Worm (Caenorhabditis elegans) whole organism, L4 larva: Measurements from ENCODE around the gene rfc-1.
A peak's percentile ranks its signal among the peaks of the same experiment; 100 is the strongest.

Experiments
- D1046.2 ChIP-seq: fragments of 200-800 bp; sonication (Bioruptor generic); IDR thresholded peaks from 2 replicates; pipeline ENCODE4 v1.3.6; 2022; ENCODE audit warnings: missing genetic modification characterization, missing compliant biosample characterization
- F10B5.3 ChIP-seq: sonication (generic microtip); optimal IDR thresholded peaks from 2 replicates; lab custom pipeline; 2016; ENCODE audit warnings: mild to moderate bottlenecking, missing genetic modification characterization, missing compliant biosample characterization
- F37D6.2 ChIP-seq: sonication (generic microtip); optimal IDR thresholded peaks from 2 replicates; lab custom pipeline; 2016; ENCODE audit warnings: mild to moderate bottlenecking, missing genetic modification characterization, missing compliant biosample characterization
- T20F7.1 ChIP-seq: fragments of 200-800 bp; sonication (Bioruptor generic); optimal IDR thresholded peaks from 2 replicates; lab custom pipeline; 2018; ENCODE audit warnings: mild to moderate bottlenecking, missing genetic modification characterization, missing compliant biosample characterization
- Y75B8A.6 ChIP-seq: fragments of 200-800 bp; sonication (Bioruptor generic); IDR thresholded peaks from 2 replicates; pipeline ENCODE4 v1.3.6; 2022; ENCODE audit warnings: missing genetic modification reagents, missing genetic modification characterization, missing compliant biosample characterization
- ama-1 ChIP-seq: fragments of 150-350 bp; optimal IDR thresholded peaks from 2 replicates; lab custom pipeline; 2014; ENCODE audit warnings: inconsistent platforms, mixed read lengths
- attf-4 ChIP-seq: sonication (generic microtip); optimal IDR thresholded peaks from 3 replicates; lab custom pipeline; 2017; ENCODE audit warnings: missing biosample characterization, missing genetic modification characterization
- ceh-20 ChIP-seq: fragments of 200-800 bp; sonication (Bioruptor generic); IDR thresholded peaks from 2 replicates; pipeline ENCODE4 v1.3.6; 2022; ENCODE audit warnings: missing genetic modification reagents, missing genetic modification characterization, missing compliant biosample characterization
- ceh-44 ChIP-seq: fragments of 200-800 bp; sonication (Bioruptor generic); IDR thresholded peaks from 2 replicates; pipeline ENCODE4 v1.3.6; 2022; ENCODE audit warnings: missing genetic modification reagents, missing genetic modification characterization, missing compliant biosample characterization
- ctbp-1 ChIP-seq: fragments of 200-800 bp; sonication (Bioruptor generic); IDR thresholded peaks from 2 replicates; pipeline ENCODE4 v1.3.6; 2022; ENCODE audit warnings: missing genetic modification reagents, missing genetic modification characterization, missing compliant biosample characterization
- daf-12 ChIP-seq: fragments of 150-350 bp; optimal IDR thresholded peaks from 2 replicates; lab custom pipeline; 2014; ENCODE audit warnings: missing biosample characterization, missing genetic modification reagents, missing genetic modification characterization
- dmd-6 ChIP-seq: fragments of 200-800 bp; sonication (Bioruptor generic); IDR thresholded peaks from 2 replicates; pipeline ENCODE4 v1.3.6; 2022; ENCODE audit warnings: missing genetic modification reagents, missing genetic modification characterization, missing compliant biosample characterization
- dpl-1 ChIP-seq: fragments of 150-350 bp; optimal IDR thresholded peaks from 2 replicates; lab custom pipeline; 2014; ENCODE audit warnings: missing biosample characterization, missing genetic modification reagents, missing genetic modification characterization
- duxl-1 ChIP-seq: sonication (generic microtip); optimal IDR thresholded peaks from 2 replicates; lab custom pipeline; 2016; ENCODE audit warnings: mild to moderate bottlenecking, missing genetic modification characterization, moderate library complexity, missing compliant biosample characterization; ENCODE audit not compliant: poor library complexity
- dve-1 ChIP-seq: sonication (generic microtip); optimal IDR thresholded peaks from 2 replicates; lab custom pipeline; 2017; ENCODE audit warnings: antibody characterized with exemption, mild to moderate bottlenecking, missing genetic modification characterization, missing compliant biosample characterization; ENCODE audit not compliant: insufficient read depth
- hlh-11 ChIP-seq: fragments of 200-800 bp; sonication (Bioruptor generic); optimal IDR thresholded peaks from 2 replicates; lab custom pipeline; 2018; ENCODE audit warnings: mild to moderate bottlenecking, missing genetic modification characterization, missing compliant biosample characterization
- hlh-30 ChIP-seq: sonication (generic microtip); optimal IDR thresholded peaks from 2 replicates; lab custom pipeline; 2017; ENCODE audit warnings: antibody characterized with exemption, mild to moderate bottlenecking, missing genetic modification characterization, missing compliant biosample characterization; ENCODE audit not compliant: insufficient read depth
- jun-1 ChIP-seq: fragments of 150-350 bp; optimal IDR thresholded peaks from 2 replicates; lab custom pipeline; 2014; ENCODE audit warnings: missing biosample characterization, missing genetic modification reagents, missing genetic modification characterization
- lin-29 ChIP-seq: fragments of 200-800 bp; sonication (Bioruptor generic); IDR thresholded peaks from 2 replicates; pipeline ENCODE4 v1.3.6; 2022; ENCODE audit warnings: missing genetic modification reagents, missing genetic modification characterization, missing compliant biosample characterization
- lir-3 ChIP-seq: sonication (generic microtip); optimal IDR thresholded peaks from 2 replicates; lab custom pipeline; 2016; ENCODE audit warnings: mild to moderate bottlenecking, missing genetic modification characterization, missing compliant biosample characterization
- lsy-2 ChIP-seq, 2 experiments: fragments of 150-350 bp in 1 of 2; sonication (generic microtip) in 1 of 2; optimal IDR thresholded peaks; 2 replicates each; lab custom pipeline; 2014 to 2017; ENCODE audit warnings: missing biosample characterization in 2 of 2, missing genetic modification characterization in 2 of 2
- madf-9 ChIP-seq: fragments of 200-800 bp; sonication (Bioruptor generic); conservative IDR thresholded peaks from 2 replicates; pipeline ENCODE4 v1.3.6; 2022; ENCODE audit warnings: missing genetic modification reagents, missing genetic modification characterization, missing compliant biosample characterization
- mdl-1 ChIP-seq, 2 experiments: fragments of 150-350 bp in 1 of 2; sonication (generic microtip) in 1 of 2; optimal IDR thresholded peaks; 2 replicates each; lab custom pipeline; 2014 to 2017; ENCODE audit warnings: missing biosample characterization in 2 of 2, missing genetic modification characterization in 2 of 2
- mes-2 ChIP-seq: sonication (generic microtip); optimal IDR thresholded peaks from 2 replicates; lab custom pipeline; 2016; ENCODE audit warnings: missing genotype, mild to moderate bottlenecking, missing genetic modification characterization, missing compliant biosample characterization; ENCODE audit not compliant: poor library complexity, severe bottlenecking
- nhr-25 ChIP-seq: sonication (generic microtip); optimal IDR thresholded peaks from 2 replicates; lab custom pipeline; 2017; ENCODE audit warnings: missing genetic modification characterization, mild to moderate bottlenecking, missing compliant biosample characterization, antibody characterized with exemption, moderate library complexity, borderline replicate concordance; ENCODE audit not compliant: insufficient read depth
- nhr-28 ChIP-seq: fragments of 150-350 bp; optimal IDR thresholded peaks from 2 replicates; lab custom pipeline; 2014; ENCODE audit warnings: missing biosample characterization, missing genetic modification characterization
- nhr-48 ChIP-seq: sonication (generic microtip); optimal IDR thresholded peaks from 2 replicates; lab custom pipeline; 2016; ENCODE audit warnings: mild to moderate bottlenecking, missing genetic modification characterization, missing compliant biosample characterization
- nhr-77 ChIP-seq: fragments of 150-350 bp; optimal IDR thresholded peaks from 2 replicates; lab custom pipeline; 2014; ENCODE audit warnings: missing biosample characterization, missing genetic modification characterization
- php-3 ChIP-seq: fragments of 200-800 bp; sonication (Bioruptor generic); IDR thresholded peaks from 2 replicates; pipeline ENCODE4 v1.3.6; 2022; ENCODE audit warnings: missing genetic modification reagents, missing genetic modification characterization, missing compliant biosample characterization
- rbr-2 ChIP-seq: sonication (generic microtip); optimal IDR thresholded peaks from 2 replicates; lab custom pipeline; 2016; ENCODE audit warnings: missing genotype, missing genetic modification characterization, missing compliant biosample characterization
- saeg-2 ChIP-seq: fragments of 200-800 bp; sonication (Bioruptor generic); IDR thresholded peaks from 2 replicates; pipeline ENCODE4 v1.3.6; 2022; ENCODE audit warnings: missing genetic modification reagents, missing genetic modification characterization, missing compliant biosample characterization
- skn-1 ChIP-seq: fragments of 150-350 bp; optimal IDR thresholded peaks from 2 replicates; lab custom pipeline; 2014; ENCODE audit warnings: missing biosample characterization, missing genetic modification characterization
- spr-1 ChIP-seq: sonication (generic microtip); optimal IDR thresholded peaks from 2 replicates; lab custom pipeline; 2016; ENCODE audit warnings: mild to moderate bottlenecking, missing genetic modification characterization, missing compliant biosample characterization
- unc-39 ChIP-seq: sonication (generic microtip); optimal IDR thresholded peaks from 2 replicates; lab custom pipeline; 2017; ENCODE audit warnings: missing biosample characterization, missing genetic modification characterization
- unc-62 ChIP-seq, 3 experiments: fragments of 150-350 bp in 1 of 3; sonication (generic microtip); optimal IDR thresholded peaks in 2 of 3; peaks in 1 of 3; 1 replicate in 1 of 3; 2 replicates in 2 of 3; lab custom pipeline; 2014 to 2017; ENCODE audit warnings: missing biosample characterization in 3 of 3, missing genetic modification characterization in 3 of 3, missing genetic modification reagents in 3 of 3, missing genotype in 1 of 3
- zfp-2 ChIP-seq: sonication (generic microtip); optimal IDR thresholded peaks from 2 replicates; lab custom pipeline; 2016; ENCODE audit warnings: mild to moderate bottlenecking, missing genetic modification characterization, missing compliant biosample characterization

Gene rfc-1

ce11 chrV:14658131-14658530, 12.4 kb upstream of the rfc-1 start, which contains the start of gene slc-25A29 (continued):
- TF ChIP-seq T20F7.1 (GFP tag; lab: Kevin White, UChicago) (no peak), nhr-77 (tag; lab: Kevin White, UChicago) (no peak), nhr-28 (peak; percentile 19), ceh-20 (GFP tag; lab: Robert Waterston, UW) (no peak), skn-1 (tag; lab: Kevin White, UChicago) (no peak), madf-9 (GFP tag; lab: Robert Waterston, UW) (no peak), spr-1 (tag; lab: Kevin White, UChicago) (no peak), unc-39 (no peak), unc-62 (GFP tag; optimal IDR thresholded peaks at IDR 0.05 in 1 of 2; lab: Kevin White, UChicago) (no peak), unc-62 (tag; optimal IDR thresholded peaks at IDR 0.05; lab: Kevin White, UChicago) (no peak), php-3 (no peak), jun-1 (tag; lab: Kevin White, UChicago) (no peak), saeg-2 (GFP tag; lab: Robert Waterston, UW) (no peak), F37D6.2 (tag; lab: Kevin White, UChicago) (no peak), zfp-2 (tag; lab: Kevin White, UChicago) (no peak)

DNA sequence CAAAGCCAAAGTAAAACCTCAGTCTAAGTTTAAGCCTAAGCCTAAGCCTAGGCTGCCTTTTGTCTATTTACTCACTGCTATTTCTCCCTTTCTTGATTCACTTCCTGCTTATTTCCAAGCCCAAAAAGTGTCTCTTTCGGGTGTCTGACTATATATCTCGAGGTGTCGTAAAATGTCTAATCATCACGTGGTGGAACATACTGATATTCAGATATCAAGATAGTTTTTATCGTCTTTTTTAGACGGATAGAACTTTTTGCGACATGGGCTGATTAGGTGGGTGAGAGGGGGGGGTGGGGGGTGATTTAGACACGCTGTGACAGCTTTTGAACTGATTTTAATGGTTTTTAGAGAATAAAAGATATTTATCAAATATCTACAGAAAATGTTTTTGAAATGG, 11.2 kb upstream of the rfc-1 start:
- no peak for TF ChIP-seq Y75B8A.6 (GFP tag; lab: Robert Waterston, UW)
- no peak for TF ChIP-seq ama-1 (lab: Kevin White, UChicago)
- no peak for TF ChIP-seq nhr-25 (tag; lab: Kevin White, UChicago)
- no peak for TF ChIP-seq F10B5.3 (tag; lab: Kevin White, UChicago)
- no peak for TF ChIP-seq nhr-77 (tag; lab: Kevin White, UChicago)
- TF ChIP-seq zfp-2 (tag; lab: Kevin White, UChicago): no peak
- TF ChIP-seq ceh-20 (GFP tag; lab: Robert Waterston, UW): no peak
- TF ChIP-seq rbr-2 (tag; lab: Kevin White, UChicago): no peak
- TF ChIP-seq dmd-6: no peak
- TF ChIP-seq hlh-11 (tag; lab: Kevin White, UChicago): no peak
- no peak for TF ChIP-seq nhr-48 (tag; lab: Kevin White, UChicago)
- TF ChIP-seq lin-29: no peak
- TF ChIP-seq dve-1 (tag; lab: Kevin White, UChicago): no peak
- no peak for TF ChIP-seq lir-3 (tag; lab: Kevin White, UChicago)
- peak in 1 of 2 experiments; percentile 36 for TF ChIP-seq mdl-1 (tag; optimal IDR thresholded peaks at IDR 0.05; lab: Kevin White, UChicago)
- TF ChIP-seq hlh-30 (tag; lab: Kevin White, UChicago): peak; percentile 62
- TF ChIP-seq saeg-2 (GFP tag; lab: Robert Waterston, UW): no peak
- peak; percentile 5 for TF ChIP-seq nhr-28
- TF ChIP-seq ceh-44 (GFP tag; lab: Robert Waterston, UW): no peak

DNA sequence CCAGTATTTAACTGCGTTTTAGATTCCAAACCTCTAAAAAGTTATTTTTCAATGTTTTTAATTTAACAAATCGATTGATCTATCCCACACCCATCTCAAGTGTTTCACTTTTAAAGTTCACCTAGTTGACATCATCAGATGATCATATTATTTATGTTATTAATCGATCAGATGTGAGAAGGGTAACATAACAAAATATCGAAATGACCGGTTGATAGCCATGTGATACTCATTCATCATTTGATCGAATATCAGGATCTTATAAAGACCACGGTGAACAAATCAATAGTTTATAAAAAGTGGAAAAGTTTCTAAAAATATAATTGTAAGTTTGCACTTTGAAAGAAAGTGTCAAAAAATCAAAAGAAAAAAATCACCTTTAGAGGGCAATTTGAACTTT, 9.9 kb upstream of the rfc-1 start:
- TF ChIP-seq mes-2 (tag; lab: Kevin White, UChicago): no peak
- peak; percentile 70 for TF ChIP-seq hlh-30 (tag; lab: Kevin White, UChicago)
- TF ChIP-seq nhr-28: peak; percentile 20

ce11 chrV:14650631-14651030, 4.9 kb upstream of the rfc-1 start:
- TF ChIP-seq dpl-1 (GFP tag; lab: Kevin White, UChicago) (no peak), F37D6.2 (tag; lab: Kevin White, UChicago) (no peak), attf-4 (tag; lab: Kevin White, UChicago) (no peak), duxl-1 (tag; lab: Kevin White, UChicago) (no peak), lsy-2 (tag; optimal IDR thresholded peaks at IDR 0.05; lab: Kevin White, UChicago) (no peak), skn-1 (tag; lab: Kevin White, UChicago) (no peak), daf-12 (no peak), ama-1 (lab: Kevin White, UChicago) (no peak), ctbp-1 (GFP tag; lab: Robert Waterston, UW) (no peak), rbr-2 (tag; lab: Kevin White, UChicago) (no peak), lin-29 (no peak), hlh-30 (tag; lab: Kevin White, UChicago) (no peak), D1046.2 (GFP tag; lab: Robert Waterston, UW) (no peak)
